Fruit fly (Drosophila melanogaster): ENCODE results near the gene CG12375.

The CG12375 gene

dm6 chr2L:8126849-8127602, at the start of gene CG12375, which contains the start of gene CG8668:
Gene CG12375 (minus strand): TSS chr2L:8126890.
Gene CG8668 (plus strand): TSS chr2L:8127001.
- TF ChIP-seq br (GFP tag; optimal IDR thresholded peaks at IDR 0.05) (no peak), Mio (GFP tag; optimal IDR thresholded peaks at IDR 0.05) (no peak), CG9705 (GFP tag; optimal IDR thresholded peaks at IDR 0.05) (no peak), sv (GFP tag; optimal IDR thresholded peaks at IDR 0.05) (no peak), ey (GFP tag; optimal IDR thresholded peaks at IDR 0.05) (peak; percentile 7), fru (GFP tag; optimal IDR thresholded peaks at IDR 0.05) (no peak), Jra (GFP tag; optimal IDR thresholded peaks at IDR 0.05) (peak; percentile 49), Vsx2 (GFP tag; optimal IDR thresholded peaks at IDR 0.05; ENCODE audit: partially characterized antibody) (peak; percentile 38), Hnf4 (GFP tag; optimal IDR thresholded peaks at IDR 0.05) (peak; percentile 75), dl (GFP tag; optimal IDR thresholded peaks at IDR 0.05; ENCODE audit: insufficient read depth in 1 of 2, partially characterized antibody in 2 of 2) (no peak), N (GFP tag; optimal IDR thresholded peaks at IDR 0.05) (no peak), psq (GFP tag; optimal IDR thresholded peaks at IDR 0.05) (no peak), foxo (GFP tag; optimal IDR thresholded peaks at IDR 0.05) (no peak), dsf (GFP tag; optimal IDR thresholded peaks at IDR 0.05; ENCODE audit: borderline replicate concordance) (no peak), Dfd (GFP tag; optimal IDR thresholded peaks at IDR 0.05) (no peak), lola (GFP tag; optimal IDR thresholded peaks at IDR 0.05) (no peak), usp (GFP tag; optimal IDR thresholded peaks at IDR 0.05) (no peak), CG32264 (GFP tag; optimal IDR thresholded peaks at IDR 0.05) (no peak), rgr (GFP tag; optimal IDR thresholded peaks at IDR 0.05) (no peak), woc (GFP tag; optimal IDR thresholded peaks at IDR 0.05) (no peak), Dif (GFP tag; optimal IDR thresholded peaks at IDR 0.05; ENCODE audit: partially characterized antibody) (no peak), h (GFP tag; optimal IDR thresholded peaks at IDR 0.05) (no peak), Abd-B (GFP tag; optimal IDR thresholded peaks at IDR 0.05) (no peak), sage (GFP tag; optimal IDR thresholded peaks at IDR 0.05) (no peak), jim (GFP tag; optimal IDR thresholded peaks at IDR 0.05) (no peak), Rel (GFP tag; optimal IDR thresholded peaks at IDR 0.05) (no peak), Rel (tag; optimal IDR thresholded peaks at IDR 0.05) (peak; percentile 95), Sp1 (GFP tag; optimal IDR thresholded peaks at IDR 0.05) (peak; percentile 2), Hr83 (GFP tag; optimal IDR thresholded peaks at IDR 0.05; ENCODE audit: poor library complexity, severe bottlenecking) (peak; percentile 9)

- TF ChIP-seq lola (GFP tag; optimal IDR thresholded peaks at IDR 0.05) (no peak), Rel (GFP tag; optimal IDR thresholded peaks at IDR 0.05) (no peak), Rel (tag; optimal IDR thresholded peaks at IDR 0.05) (no peak), Mio (GFP tag; optimal IDR thresholded peaks at IDR 0.05) (no peak), Dfd (GFP tag; optimal IDR thresholded peaks at IDR 0.05) (no peak), psq (GFP tag; optimal IDR thresholded peaks at IDR 0.05) (no peak), dl (GFP tag; optimal IDR thresholded peaks at IDR 0.05; ENCODE audit: insufficient read depth in 1 of 2, partially characterized antibody in 2 of 2) (no peak), jim (GFP tag; optimal IDR thresholded peaks at IDR 0.05) (no peak), Jra (GFP tag; optimal IDR thresholded peaks at IDR 0.05) (no peak), woc (GFP tag; optimal IDR thresholded peaks at IDR 0.05) (no peak), ey (GFP tag; optimal IDR thresholded peaks at IDR 0.05) (no peak), foxo (GFP tag; optimal IDR thresholded peaks at IDR 0.05) (no peak), HLH106 (tag; optimal IDR thresholded peaks at IDR 0.05) (no peak), rgr (GFP tag; optimal IDR thresholded peaks at IDR 0.05) (no peak)
Observed at dm6 chr2L:8171544-8171943, 44.9 kb upstream of the CG12375 start.

dm6 chr2L:8170600-8171182, 44.0 kb upstream of the CG12375 start:
- TF ChIP-seq OdsH (GFP tag; optimal IDR thresholded peaks at IDR 0.05) (no peak), br (GFP tag; optimal IDR thresholded peaks at IDR 0.05) (no peak), Abd-B (GFP tag; optimal IDR thresholded peaks at IDR 0.05) (no peak), Jra (GFP tag; optimal IDR thresholded peaks at IDR 0.05) (no peak), CG9705 (GFP tag; optimal IDR thresholded peaks at IDR 0.05) (no peak), GATAd (GFP tag; optimal IDR thresholded peaks at IDR 0.05) (no peak), N (GFP tag; optimal IDR thresholded peaks at IDR 0.05) (no peak), Hnf4 (GFP tag; optimal IDR thresholded peaks at IDR 0.05) (no peak), Vsx2 (GFP tag; optimal IDR thresholded peaks at IDR 0.05; ENCODE audit: partially characterized antibody) (no peak), Myc (optimal IDR thresholded peaks at IDR 0.05) (no peak), lola (GFP tag; optimal IDR thresholded peaks at IDR 0.05) (no peak), rgr (GFP tag; optimal IDR thresholded peaks at IDR 0.05) (no peak), sage (GFP tag; optimal IDR thresholded peaks at IDR 0.05) (no peak)

Data from whole organism, wandering third instar larva.